Fruit fly (Drosophila melanogaster) whole organism, prepupa: ENCODE measurements around the gene yellow-f2.

ENCODE experiments used
- Blimp-1 ChIP-seq: fragments of 200-800 bp; sonication (Bioruptor generic); optimal IDR thresholded peaks from 3 replicates; lab custom pipeline; 2017; ENCODE audit warnings: missing biosample characterization, missing genetic modification characterization, mild to moderate bottlenecking, moderate library complexity, missing genetic modification reagents
- CG10631 ChIP-seq: fragments of 200-800 bp; sonication (Bioruptor generic); optimal IDR thresholded peaks from 2 replicates; lab custom pipeline; 2016; ENCODE audit warnings: missing biosample characterization, missing genetic modification characterization
- CG1621 ChIP-seq: fragments of 200-800 bp; sonication (Bioruptor generic); optimal IDR thresholded peaks from 3 replicates; lab custom pipeline; 2018; ENCODE audit warnings: missing biosample characterization, mild to moderate bottlenecking, missing genetic modification characterization
- CG3032 ChIP-seq: fragments of 200-800 bp; optimal IDR thresholded peaks from 2 replicates; lab custom pipeline; 2019; ENCODE audit warnings: missing biosample characterization, mild to moderate bottlenecking, missing genetic modification characterization, moderate library complexity
- CG31627 ChIP-seq: fragments of 200-800 bp; sonication (Bioruptor generic); optimal IDR thresholded peaks from 3 replicates; lab custom pipeline; 2016; ENCODE audit warnings: missing biosample characterization, missing genetic modification characterization
- CG32006 ChIP-seq: fragments of 200-800 bp; sonication (Bioruptor generic); optimal IDR thresholded peaks from 3 replicates; lab custom pipeline; 2017; ENCODE audit warnings: missing biosample characterization, mild to moderate bottlenecking, missing genetic modification characterization
- CG34406 ChIP-seq: fragments of 200-800 bp; sonication (Bioruptor generic); optimal IDR thresholded peaks from 3 replicates; lab custom pipeline; 2016; ENCODE audit warnings: missing biosample characterization, missing genetic modification characterization
- CG4318 ChIP-seq: fragments of 200-800 bp; sonication (Bioruptor generic); optimal IDR thresholded peaks from 3 replicates; lab custom pipeline; 2017; ENCODE audit warnings: missing biosample characterization, mild to moderate bottlenecking, missing genetic modification characterization
- CG6276 ChIP-seq: fragments of 200-800 bp; sonication (Bioruptor generic); optimal IDR thresholded peaks from 2 replicates; lab custom pipeline; 2017; ENCODE audit warnings: missing biosample characterization, mild to moderate bottlenecking, missing genetic modification characterization
- CG6792 ChIP-seq: fragments of 200-800 bp; sonication (Bioruptor generic); optimal IDR thresholded peaks from 3 replicates; lab custom pipeline; 2016; ENCODE audit warnings: missing biosample characterization, missing genetic modification characterization
- CG8632 ChIP-seq: fragments of 200-800 bp; sonication (Bioruptor generic); optimal IDR thresholded peaks from 3 replicates; lab custom pipeline; 2016; ENCODE audit warnings: missing biosample characterization, missing genetic modification characterization
- CG9139 ChIP-seq: fragments of 200-800 bp; sonication (Bioruptor generic); optimal IDR thresholded peaks from 3 replicates; lab custom pipeline; 2017; ENCODE audit warnings: missing biosample characterization, mild to moderate bottlenecking, missing genetic modification characterization
- Eip75B ChIP-seq: fragments of 200-800 bp; sonication (Bioruptor generic); optimal IDR thresholded peaks from 3 replicates; lab custom pipeline; 2016; ENCODE audit warnings: missing biosample characterization, missing genetic modification characterization
- Eip78C ChIP-seq: fragments of 200-800 bp; sonication (Bioruptor generic); peaks from one replicate; lab custom pipeline; 2016; ENCODE audit warnings: missing biosample characterization, missing genetic modification characterization
- Eip93F ChIP-seq: fragments of 200-800 bp; sonication (Bioruptor generic); optimal IDR thresholded peaks from 2 replicates; lab custom pipeline; 2016; ENCODE audit warnings: missing biosample characterization, mild to moderate bottlenecking, missing genetic modification characterization
- Gug ChIP-seq: fragments of 200-800 bp; sonication (Bioruptor generic); IDR thresholded peaks from 2 replicates; pipeline ENCODE4 v1.3.6; 2022; ENCODE audit warnings: missing biosample characterization, missing genetic modification characterization
- Hr39 ChIP-seq: fragments of 200-800 bp; sonication (Bioruptor generic); optimal IDR thresholded peaks from 2 replicates; lab custom pipeline; 2016; ENCODE audit warnings: missing biosample characterization, missing genetic modification characterization
- Lpt ChIP-seq: fragments of 200-800 bp; sonication (Bioruptor generic); optimal IDR thresholded peaks from 3 replicates; lab custom pipeline; 2016; ENCODE audit warnings: missing biosample characterization, missing genetic modification characterization
- Met ChIP-seq: fragments of 200-800 bp; sonication (Bioruptor generic); optimal IDR thresholded peaks from 3 replicates; lab custom pipeline; 2016; ENCODE audit warnings: missing biosample characterization, missing genetic modification characterization
- Sox14 ChIP-seq: fragments of 200-800 bp; sonication (Bioruptor generic); optimal IDR thresholded peaks from 3 replicates; lab custom pipeline; 2016; ENCODE audit warnings: missing biosample characterization, missing genetic modification characterization
- Sox15 ChIP-seq: fragments of 200-800 bp; sonication (Bioruptor generic); optimal IDR thresholded peaks from 3 replicates; lab custom pipeline; 2016; ENCODE audit warnings: missing biosample characterization, missing genetic modification characterization
- dac ChIP-seq: fragments of 200-800 bp; sonication (Bioruptor generic); optimal IDR thresholded peaks from 2 replicates; lab custom pipeline; 2017; ENCODE audit warnings: missing biosample characterization, mild to moderate bottlenecking, missing genetic modification characterization
- dsx ChIP-seq: fragments of 200-800 bp; optimal IDR thresholded peaks from 3 replicates; lab custom pipeline; 2019; ENCODE audit warnings: missing biosample characterization, mild to moderate bottlenecking, missing genetic modification characterization, moderate library complexity; ENCODE audit not compliant: poor library complexity, severe bottlenecking
- fkh ChIP-seq: fragments of 200-800 bp; sonication (Bioruptor generic); optimal IDR thresholded peaks from 3 replicates; lab custom pipeline; 2017; ENCODE audit warnings: missing biosample characterization, mild to moderate bottlenecking, missing genetic modification characterization, moderate library complexity
- lz ChIP-seq: fragments of 200-800 bp; sonication (Bioruptor generic); optimal IDR thresholded peaks from 3 replicates; lab custom pipeline; 2016; ENCODE audit warnings: missing biosample characterization, missing genetic modification characterization
- pdm3 ChIP-seq: fragments of 200-800 bp; sonication (Bioruptor generic); optimal IDR thresholded peaks from 3 replicates; lab custom pipeline; 2016; ENCODE audit warnings: missing biosample characterization, missing genetic modification characterization
- salr ChIP-seq, 2 experiments: fragments of 200-800 bp; sonication (Bioruptor generic); optimal IDR thresholded peaks; 3 replicates each; lab custom pipeline; 2016 to 2018; ENCODE audit warnings: missing biosample characterization in 2 of 2, missing genetic modification characterization in 2 of 2, mild to moderate bottlenecking in 1 of 2
- ss ChIP-seq, 2 experiments: fragments of 200-800 bp; sonication (Bioruptor generic); optimal IDR thresholded peaks; 2 replicates in 1 of 2; 3 replicates in 1 of 2; lab custom pipeline; 2017 to 2018; ENCODE audit warnings: mild to moderate bottlenecking in 2 of 2, missing biosample characterization in 2 of 2, missing genetic modification characterization in 2 of 2, moderate library complexity in 1 of 2
- svp ChIP-seq: fragments of 200-800 bp; sonication (Bioruptor generic); peaks from one replicate; lab custom pipeline; 2016; ENCODE audit warnings: missing biosample characterization, missing genetic modification characterization
- vri ChIP-seq: fragments of 200-800 bp; sonication (Bioruptor generic); optimal IDR thresholded peaks from 3 replicates; lab custom pipeline; 2016; ENCODE audit warnings: missing biosample characterization, mild to moderate bottlenecking, missing genetic modification characterization

The yellow-f2 gene

DNA sequence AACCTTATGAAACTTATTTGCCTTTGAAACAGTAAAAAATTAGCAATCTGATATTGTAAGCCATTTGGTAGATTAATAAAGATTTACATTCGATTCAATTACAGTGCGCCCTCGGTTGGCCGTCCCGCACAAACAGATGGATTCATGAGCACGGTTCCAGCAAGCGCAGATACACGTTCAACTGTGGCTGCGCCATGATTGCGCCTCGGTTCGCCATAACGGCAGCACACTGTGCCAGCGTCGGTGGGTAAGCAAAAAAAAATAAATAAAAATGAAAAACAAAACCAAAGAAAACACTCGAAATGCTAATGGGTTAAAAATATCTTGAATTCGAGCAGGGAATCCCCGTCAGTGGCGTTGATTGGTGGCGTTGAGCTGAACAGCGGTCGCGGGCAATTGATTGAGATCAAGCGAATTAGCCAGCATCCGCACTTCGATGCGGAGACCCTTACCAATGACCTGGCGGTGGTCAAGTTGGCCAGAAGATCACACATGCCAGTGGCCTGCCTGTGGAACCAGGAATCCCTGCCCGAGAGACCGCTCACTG, 44.2 kb upstream of the yellow-f2 start (continued):
- no peak for TF ChIP-seq ss (GFP tag; optimal IDR thresholded peaks at IDR 0.05; lab: Kevin White, UChicago)

DNA sequence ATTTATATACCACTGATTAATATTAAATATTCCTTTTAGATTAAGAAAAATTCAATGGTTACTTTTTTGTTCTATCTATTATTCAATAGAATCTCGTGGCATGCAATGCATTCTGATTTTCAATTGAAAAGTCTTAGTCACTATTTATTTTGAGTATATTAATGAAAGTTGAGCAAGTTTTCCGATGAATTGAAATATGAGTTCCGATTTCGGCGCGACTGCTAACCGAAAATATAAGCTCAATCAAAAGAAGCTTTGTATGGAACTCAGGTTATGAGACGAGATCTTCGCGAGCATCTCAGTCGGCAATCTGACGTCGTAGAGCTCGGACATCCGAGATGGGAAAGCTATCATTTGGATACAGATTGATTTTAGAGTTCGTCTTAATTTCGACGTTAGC, 43.1 kb upstream of the yellow-f2 start, which contains the start of gene CG11668:
CG11668 (plus strand) TSS at position 301 of the 400 bp plus-strand sequence.
- TF ChIP-seq Eip78C (GFP tag; lab: Kevin White, UChicago): no peak
- no peak for TF ChIP-seq Met (GFP tag; lab: Kevin White, UChicago)
- TF ChIP-seq Lpt: no peak
- TF ChIP-seq CG6276 (GFP tag; lab: Kevin White, UChicago): no peak
- TF ChIP-seq CG1621: no peak

DNA sequence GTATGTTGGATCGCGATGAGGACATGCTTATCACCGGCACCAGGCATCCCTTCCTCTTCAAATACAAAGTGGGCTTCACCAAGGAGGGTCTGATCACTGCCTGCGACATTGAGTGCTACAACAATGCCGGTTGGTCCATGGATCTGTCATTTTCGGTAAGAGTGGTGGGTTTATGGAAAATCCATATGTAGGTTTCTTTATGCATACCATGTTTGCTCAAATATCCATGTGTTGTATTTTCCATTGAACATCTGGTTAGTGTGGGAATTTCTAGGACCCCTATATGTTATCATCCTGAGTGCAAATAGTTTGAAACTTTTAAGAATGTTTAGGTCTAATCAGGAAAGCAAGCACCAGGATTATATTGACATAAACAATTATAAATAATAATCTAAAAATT, 41.1 kb upstream of the yellow-f2 start:
- TF ChIP-seq Eip78C (GFP tag; lab: Kevin White, UChicago): no peak
- no peak for TF ChIP-seq CG9139 (GFP tag; lab: Kevin White, UChicago)
- no peak for TF ChIP-seq CG32006
- no peak for TF ChIP-seq Sox15
- no peak for TF ChIP-seq CG4318 (GFP tag; lab: Kevin White, UChicago)
- TF ChIP-seq Hr39 (GFP tag; lab: Kevin White, UChicago): no peak
- no peak for TF ChIP-seq Eip93F (GFP tag; lab: Kevin White, UChicago)
- no peak for TF ChIP-seq CG3032
- no peak for TF ChIP-seq Eip75B (GFP tag; lab: Kevin White, UChicago)
- TF ChIP-seq CG31627 (GFP tag; lab: Kevin White, UChicago): no peak
- TF ChIP-seq CG1621: no peak

DNA sequence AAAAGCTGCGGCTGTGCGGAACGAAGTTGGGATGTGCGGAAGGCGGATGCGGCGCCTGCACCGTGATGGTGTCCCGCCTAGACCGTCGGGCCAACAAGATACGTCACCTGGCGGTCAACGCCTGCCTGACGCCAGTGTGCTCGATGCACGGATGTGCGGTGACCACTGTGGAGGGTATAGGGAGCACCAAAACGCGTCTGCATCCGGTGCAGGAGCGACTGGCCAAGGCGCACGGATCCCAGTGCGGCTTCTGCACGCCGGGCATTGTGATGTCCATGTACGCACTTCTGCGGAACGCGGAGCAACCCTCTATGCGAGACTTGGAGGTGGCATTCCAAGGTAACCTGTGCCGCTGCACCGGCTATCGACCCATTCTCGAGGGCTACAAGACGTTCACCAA, 38.7 kb upstream of the yellow-f2 start:
- TF ChIP-seq dsx (GFP tag; lab: Kevin White, UChicago) (no peak), lz (no peak), Blimp-1 (GFP tag; lab: Kevin White, UChicago) (no peak), vri (no peak), fkh (GFP tag; lab: Kevin White, UChicago) (no peak), CG34406 (no peak), Sox14 (GFP tag; lab: Kevin White, UChicago) (no peak), dac (GFP tag; lab: Kevin White, UChicago) (no peak)

DNA sequence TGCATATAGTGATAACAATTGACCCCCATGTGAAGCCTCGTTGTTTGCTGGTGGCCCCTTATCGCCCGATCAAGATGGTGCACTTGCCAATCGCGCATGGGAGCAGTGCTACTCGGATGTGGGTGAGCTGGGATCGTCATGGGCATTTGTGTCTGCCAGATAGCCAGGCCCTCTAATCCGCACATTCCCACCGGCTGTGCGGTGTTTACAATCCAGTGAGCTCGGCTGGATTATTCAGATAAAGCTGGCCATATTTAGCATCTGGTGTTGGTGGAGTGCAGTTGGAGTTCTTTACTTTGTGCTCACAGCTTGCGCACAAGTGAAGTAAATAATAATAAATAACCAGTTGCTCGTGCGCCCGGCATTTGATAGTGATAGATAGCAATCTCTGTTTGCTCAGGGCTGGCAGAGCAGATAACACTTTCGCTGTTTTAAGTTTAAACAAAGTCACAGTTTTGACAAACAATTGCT, 38.1 kb upstream of the yellow-f2 start:
- TF ChIP-seq svp (GFP tag; lab: Kevin White, UChicago) (peak; percentile 99), Lpt (peak; percentile 3), CG10631 (GFP tag; lab: Kevin White, UChicago) (no peak), Gug (GFP tag; lab: Robert Waterston, UW) (no peak), fkh (GFP tag; lab: Kevin White, UChicago) (peak; percentile 99), dac (GFP tag; lab: Kevin White, UChicago) (no peak), CG8632 (no peak)

DNA sequence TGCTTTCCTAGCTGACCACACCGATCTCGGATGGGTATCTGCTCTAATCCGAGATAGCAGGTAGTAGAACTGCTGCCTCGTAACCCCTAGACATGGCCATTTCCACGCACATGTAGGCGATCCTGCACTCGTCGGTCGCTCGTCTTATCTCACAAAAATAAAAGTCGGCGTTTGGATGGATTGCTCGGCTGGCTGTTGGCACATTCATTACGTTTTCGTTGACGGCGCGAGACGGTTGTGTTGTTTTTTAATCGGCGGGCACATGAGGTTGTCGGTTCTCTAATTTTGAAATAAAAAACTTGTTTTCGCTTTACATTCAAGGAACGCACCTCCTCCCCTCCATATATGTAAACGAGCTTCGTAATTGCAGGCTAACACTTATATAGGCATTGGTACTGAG, 37.4 kb upstream of the yellow-f2 start, which contains the start of gene ry:
ry (plus strand) TSS at position 206 of the 400 bp plus-strand sequence.
- TF ChIP-seq salr (GFP tag; optimal IDR thresholded peaks at IDR 0.05; lab: Kevin White, UChicago): no peak
- TF ChIP-seq CG32006: no peak
- no peak for TF ChIP-seq pdm3 (GFP tag; lab: Kevin White, UChicago)
- TF ChIP-seq CG6792 (GFP tag; lab: Kevin White, UChicago): no peak
- TF ChIP-seq vri: peak; percentile 56
- peak; percentile 22 for TF ChIP-seq Eip78C (GFP tag; lab: Kevin White, UChicago)
